Worm (Caenorhabditis elegans) whole organism, mixed stage, embryonic: ENCODE data around the gene set-26.
A peak's percentile ranks its signal among the peaks of the same experiment; 100 is the strongest.
"Not testable (repeated sequence)": the region's sequence is repeated elsewhere in the genome, so short reads cannot be mapped to it uniquely, and the experiment has no call there.

ENCODE experiments used
- M03D4.4 ChIP-seq: sonication (generic microtip); optimal IDR thresholded peaks from 2 replicates; lab custom pipeline; 2017; ENCODE audit warnings: mild to moderate bottlenecking, missing genetic modification characterization, missing compliant biosample characterization
- bed-3 ChIP-seq: fragments of 200-800 bp; sonication (Bioruptor generic); optimal IDR thresholded peaks from 3 replicates; lab custom pipeline; 2018; ENCODE audit warnings: mild to moderate bottlenecking, missing genetic modification characterization, moderate library complexity, missing compliant biosample characterization
- blmp-1 ChIP-seq: fragments of 150-350 bp; optimal IDR thresholded peaks from 2 replicates; lab custom pipeline; 2014; ENCODE audit warnings: missing biosample characterization, missing genetic modification characterization
- ceh-39 ChIP-seq: fragments of 150-350 bp; optimal IDR thresholded peaks from 2 replicates; lab custom pipeline; 2014; ENCODE audit warnings: missing biosample characterization, missing genetic modification characterization
- ceh-43 ChIP-seq: fragments of 200-800 bp; sonication (Bioruptor generic); optimal IDR thresholded peaks from 2 replicates; lab custom pipeline; 2018; ENCODE audit warnings: mild to moderate bottlenecking, missing genetic modification characterization, moderate library complexity, missing compliant biosample characterization
- ceh-83 ChIP-seq: fragments of 200-800 bp; sonication (Bioruptor generic); optimal IDR thresholded peaks from 2 replicates; lab custom pipeline; 2018; ENCODE audit warnings: mild to moderate bottlenecking, missing genetic modification characterization, missing compliant biosample characterization
- ces-1 ChIP-seq: fragments of 150-350 bp; optimal IDR thresholded peaks from 2 replicates; lab custom pipeline; 2014; ENCODE audit warnings: missing biosample characterization, missing genetic modification reagents, missing genetic modification characterization
- cnd-1 ChIP-seq: fragments of 200-800 bp; sonication (Bioruptor generic); optimal IDR thresholded peaks from 2 replicates; lab custom pipeline; 2018; ENCODE audit warnings: mild to moderate bottlenecking, missing genetic modification characterization, missing compliant biosample characterization
- drap-1 ChIP-seq: fragments of 200-800 bp; sonication (Bioruptor generic); optimal IDR thresholded peaks from 3 replicates; lab custom pipeline; 2018; ENCODE audit warnings: mild to moderate bottlenecking, missing genetic modification characterization, missing compliant biosample characterization
- elt-1 ChIP-seq: sonication (generic microtip); optimal IDR thresholded peaks from 2 replicates; lab custom pipeline; 2017; ENCODE audit warnings: missing genetic modification characterization, mild to moderate bottlenecking, missing compliant biosample characterization, antibody characterized with exemption, moderate library complexity, borderline replicate concordance; ENCODE audit not compliant: insufficient read depth
- ham-2 ChIP-seq: fragments of 200-800 bp; sonication (Bioruptor generic); optimal IDR thresholded peaks from 2 replicates; lab custom pipeline; 2018; ENCODE audit warnings: mild to moderate bottlenecking, missing genetic modification characterization, missing compliant biosample characterization
- hlh-1 ChIP-seq: fragments of 150-350 bp; optimal IDR thresholded peaks from 2 replicates; lab custom pipeline; 2014; ENCODE audit warnings: missing biosample characterization, missing genetic modification reagents, missing genetic modification characterization
- lin-13 ChIP-seq: fragments of 150-350 bp; optimal IDR thresholded peaks from 2 replicates; lab custom pipeline; 2014; ENCODE audit warnings: missing biosample characterization, missing genetic modification characterization
- lin-32 ChIP-seq: fragments of 200-800 bp; sonication (Bioruptor generic); optimal IDR thresholded peaks from 2 replicates; lab custom pipeline; 2018; ENCODE audit warnings: mild to moderate bottlenecking, missing genetic modification characterization, missing compliant biosample characterization
- lsy-2 ChIP-seq: fragments of 150-350 bp; optimal IDR thresholded peaks from 2 replicates; lab custom pipeline; 2014; ENCODE audit warnings: missing biosample characterization, missing genetic modification characterization
- mep-1 ChIP-seq: fragments of 150-350 bp; optimal IDR thresholded peaks from 2 replicates; lab custom pipeline; 2017; ENCODE audit warnings: missing biosample characterization, missing genetic modification reagents, missing genetic modification characterization, inconsistent platforms
- mls-2 ChIP-seq: sonication (generic microtip); optimal IDR thresholded peaks from 2 replicates; lab custom pipeline; 2016; ENCODE audit warnings: mild to moderate bottlenecking, missing genetic modification characterization, moderate library complexity, missing compliant biosample characterization
- nhr-237 ChIP-seq: fragments of 150-350 bp; optimal IDR thresholded peaks from 2 replicates; lab custom pipeline; 2014; ENCODE audit warnings: missing biosample characterization, missing genetic modification characterization
- pha-4 ChIP-seq: fragments of 150-350 bp; optimal IDR thresholded peaks from 2 replicates; lab custom pipeline; 2018; ENCODE audit warnings: missing biosample characterization, missing genetic modification reagents, missing genetic modification characterization
- snpc-4 ChIP-seq: fragments of 150-350 bp; optimal IDR thresholded peaks from 2 replicates; lab custom pipeline; 2014; ENCODE audit warnings: missing biosample characterization, missing genetic modification characterization
- sptf-1 ChIP-seq: sonication (generic microtip); optimal IDR thresholded peaks from 2 replicates; lab custom pipeline; 2017; ENCODE audit warnings: mild to moderate bottlenecking, missing genetic modification characterization, moderate library complexity, missing compliant biosample characterization
- tbx-8 ChIP-seq: fragments of 200-800 bp; sonication (Bioruptor generic); optimal IDR thresholded peaks from 2 replicates; lab custom pipeline; 2018; ENCODE audit warnings: mild to moderate bottlenecking, missing genetic modification characterization, moderate library complexity, missing compliant biosample characterization
- unc-120 ChIP-seq: sonication (generic microtip); optimal IDR thresholded peaks from 2 replicates; lab custom pipeline; 2017; ENCODE audit warnings: missing genetic modification characterization, missing compliant biosample characterization; ENCODE audit not compliant: poor library complexity, severe bottlenecking
- unc-39 ChIP-seq: fragments of 150-350 bp; optimal IDR thresholded peaks from 2 replicates; lab custom pipeline; 2014; ENCODE audit warnings: missing biosample characterization, missing genetic modification characterization
- unc-62 ChIP-seq: fragments of 150-350 bp; optimal IDR thresholded peaks from 2 replicates; lab custom pipeline; 2014; ENCODE audit warnings: missing biosample characterization, missing genetic modification reagents, missing genetic modification characterization
- zip-8 ChIP-seq: fragments of 150-350 bp; optimal IDR thresholded peaks from 2 replicates; lab custom pipeline; 2014; ENCODE audit warnings: missing biosample characterization, missing genetic modification characterization

The set-26 gene

DNA sequence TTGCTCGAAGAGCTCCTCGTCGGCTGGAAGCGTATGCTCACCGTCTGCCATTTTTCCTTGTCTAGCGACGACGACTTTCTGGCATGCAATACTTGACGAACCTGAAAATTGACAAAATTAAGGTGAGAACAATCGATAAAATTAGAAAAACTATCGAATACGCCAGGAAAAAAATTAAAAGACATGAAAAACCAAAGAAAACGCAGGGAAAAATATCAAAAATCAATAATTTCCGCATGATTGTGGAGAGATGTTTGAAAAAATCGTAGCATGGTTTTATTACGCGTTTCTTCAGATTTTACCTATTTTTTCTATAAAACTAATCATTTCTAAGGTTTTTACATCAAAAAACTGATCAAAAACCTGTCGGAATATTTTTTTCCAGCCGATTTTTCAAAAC, at the start of gene set-26:
Gene set-26, minus strand, starts transcription at position 101 of the 400 bp plus-strand sequence.
- TF ChIP-seq snpc-4 (tag; lab: Kevin White, UChicago); ceh-43; blmp-1: not testable (repeated sequence)

DNA sequence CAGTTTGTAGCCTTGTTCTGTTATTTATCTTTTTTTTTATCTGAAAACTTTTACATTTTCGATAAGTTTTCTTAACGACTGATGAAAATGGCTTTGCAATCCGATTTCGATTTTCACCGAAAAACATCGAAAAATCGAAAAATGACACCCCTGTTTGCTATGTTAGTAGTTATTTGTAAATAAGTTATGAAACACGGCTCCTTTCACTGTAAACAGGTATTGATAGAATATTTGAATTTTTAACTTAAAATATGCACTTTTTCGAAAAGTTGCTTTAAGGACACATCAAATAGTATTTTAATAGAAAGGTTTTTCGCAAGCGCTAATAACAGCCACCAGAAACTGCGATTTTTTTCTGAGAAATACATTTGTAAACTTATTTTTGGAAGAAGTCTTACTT, 40.7 kb upstream of the set-26 start:
- TF ChIP-seq pha-4 (tag; lab: Kevin White, UChicago): no peak
- no peak for TF ChIP-seq drap-1
- TF ChIP-seq unc-39 (tag; lab: Kevin White, UChicago): no peak
- TF ChIP-seq snpc-4 (tag; lab: Kevin White, UChicago): no peak
- no peak for TF ChIP-seq lin-13
- no peak for TF ChIP-seq ceh-43

- no peak for TF ChIP-seq lin-32 (GFP tag; lab: Kevin White, UChicago)
- no peak for TF ChIP-seq unc-120 (tag; lab: Kevin White, UChicago)
- TF ChIP-seq unc-62: no peak
- TF ChIP-seq M03D4.4: no peak
- no peak for TF ChIP-seq drap-1
- TF ChIP-seq lin-13: no peak
- no peak for TF ChIP-seq nhr-237 (tag; lab: Kevin White, UChicago)
- no peak for TF ChIP-seq mep-1 (tag; lab: Kevin White, UChicago)
Observed at ce11 chrIV:16694567-16694966, 38.9 kb upstream of the set-26 start, which contains the start of gene Y51H4A.941. Y51H4A.941 (minus strand) TSS chrIV:16694667.

DNA sequence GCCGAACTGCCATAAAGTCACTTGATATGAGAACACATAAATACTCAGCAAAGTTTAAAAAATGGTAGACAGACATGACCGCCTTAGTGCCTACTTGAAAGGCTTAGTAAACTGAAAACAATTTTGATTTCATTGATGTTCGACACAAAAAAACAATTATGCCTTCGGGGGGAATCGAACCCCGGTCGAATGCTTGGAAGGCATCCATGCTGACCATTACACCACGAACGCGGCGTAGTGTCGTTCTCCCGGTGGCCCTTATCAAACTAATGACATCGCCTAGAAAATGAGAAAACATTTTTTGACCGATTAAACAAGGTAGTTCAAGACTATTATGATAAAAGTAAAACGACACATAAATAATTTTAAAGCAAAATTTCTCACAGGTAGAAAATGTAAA, 28.5 kb upstream of the set-26 start:
- TF ChIP-seq zip-8 (no peak), mep-1 (tag; lab: Kevin White, UChicago) (no peak), ham-2 (GFP tag; lab: Kevin White, UChicago) (peak; percentile 23), unc-39 (tag; lab: Kevin White, UChicago) (no peak), cnd-1 (tag; lab: Kevin White, UChicago) (no peak), ceh-39 (tag; lab: Kevin White, UChicago) (no peak), M03D4.4 (peak; percentile 57), hlh-1 (tag; lab: Kevin White, UChicago) (no peak), tbx-8 (no peak), ceh-83 (peak; percentile 41), pha-4 (tag; lab: Kevin White, UChicago) (no peak), bed-3 (GFP tag; lab: Kevin White, UChicago) (no peak)

- not testable (repeated sequence) for TF ChIP-seq bed-3 (GFP tag; lab: Kevin White, UChicago); hlh-1 (tag; lab: Kevin White, UChicago); unc-120 (tag; lab: Kevin White, UChicago)
Observed at ce11 chrIV:16664020-16664419, 8.3 kb upstream of the set-26 start, which contains the start of gene sta-1. sta-1 (plus strand) TSS chrIV:16664320.

DNA sequence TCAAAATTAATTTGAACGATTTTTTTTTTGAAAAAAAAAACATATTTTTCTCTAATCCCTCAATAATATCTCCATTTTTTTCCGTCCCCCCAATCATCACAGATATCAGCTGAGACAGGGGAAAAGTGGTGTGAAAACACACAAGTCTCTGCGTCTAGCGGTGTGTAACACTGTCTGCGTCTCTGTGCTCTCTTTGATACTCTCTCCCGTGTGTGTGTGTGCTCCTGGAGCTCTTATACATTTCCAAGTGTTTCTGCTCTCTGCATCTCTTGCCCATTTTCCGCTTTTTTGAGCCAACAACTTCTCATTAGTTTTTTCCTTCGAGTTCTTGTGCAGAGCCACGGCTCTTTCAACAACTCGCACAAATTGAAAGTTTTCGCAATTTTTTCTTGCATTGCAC, 7.9 kb upstream of the set-26 start:
- TF ChIP-seq ces-1 (GFP tag; lab: Kevin White, UChicago): peak; percentile 49
- TF ChIP-seq unc-120 (tag; lab: Kevin White, UChicago): peak; percentile 76
- peak; percentile 16 for TF ChIP-seq lsy-2 (tag; lab: Kevin White, UChicago)
- TF ChIP-seq pha-4 (tag; lab: Kevin White, UChicago): peak; percentile 57
- no peak for TF ChIP-seq unc-62
- peak; percentile 64 for TF ChIP-seq hlh-1 (tag; lab: Kevin White, UChicago)

- TF ChIP-seq elt-1 (tag; lab: Kevin White, UChicago) (no peak), sptf-1 (tag; lab: Kevin White, UChicago) (peak; percentile 7), mls-2 (tag; lab: Kevin White, UChicago) (no peak), lsy-2 (tag; lab: Kevin White, UChicago) (no peak)
Observed at ce11 chrIV:16659475-16659874, 3.8 kb upstream of the set-26 start.
